Fruit fly (Drosophila melanogaster): ENCODE data around the gene Gapvd1.

The Gapvd1 gene

dm6 chrX:11351351-11351750, 26.2 kb downstream of the Gapvd1 start (continued):
- TF ChIP-seq Dip2 (GFP tag; IDR thresholded peaks at IDR 0.05), result 0 out of 2 replicates have a peak, but pooled peaks have one; percentile 32
- peak; percentile 82 for TF ChIP-seq toy (GFP tag; IDR thresholded peaks at IDR 0.05)
- peak; percentile 97 for TF ChIP-seq CG1603 (tag; optimal IDR thresholded peaks at IDR 0.05)
- peak; percentile 83 for TF ChIP-seq CG12942 (GFP tag; optimal IDR thresholded peaks at IDR 0.05)
- TF ChIP-seq CG4854 (GFP tag; optimal IDR thresholded peaks at IDR 0.05), result peak; percentile 85
- TF ChIP-seq Usf (GFP tag; optimal IDR thresholded peaks at IDR 0.05), result peak; percentile 87
- peak; percentile 93 for TF ChIP-seq CG9876 (GFP tag; optimal IDR thresholded peaks at IDR 0.05)
- peak; percentile 81 for TF ChIP-seq fd64A (GFP tag; optimal IDR thresholded peaks at IDR 0.05)
- TF ChIP-seq tap (tag; optimal IDR thresholded peaks at IDR 0.05), result peak; percentile 90
- TF ChIP-seq twi (tag; optimal IDR thresholded peaks at IDR 0.05), result peak; percentile 72
- peak; percentile 96 for TF ChIP-seq CG10366 (GFP tag; IDR thresholded peaks at IDR 0.05)
- no peak for TF ChIP-seq ftz-f1 (GFP tag; optimal IDR thresholded peaks at IDR 0.05)
- TF ChIP-seq Aef1 (GFP tag; IDR thresholded peaks at IDR 0.05), result peak; percentile 95
- peak; percentile 86 for TF ChIP-seq gro (GFP tag; optimal IDR thresholded peaks at IDR 0.05)
- peak; percentile 88 for TF ChIP-seq CG8089 (GFP tag; optimal IDR thresholded peaks at IDR 0.05)
- TF ChIP-seq sisA (GFP tag; IDR thresholded peaks at IDR 0.05), result peak; percentile 97
- TF ChIP-seq aop (GFP tag; IDR thresholded peaks at IDR 0.05), result peak; percentile 86
- TF ChIP-seq CG12155 (GFP tag; optimal IDR thresholded peaks at IDR 0.05), result peak; percentile 88
- peak; percentile 93 for TF ChIP-seq gce (GFP tag; IDR thresholded peaks at IDR 0.05)
- peak; percentile 97 for TF ChIP-seq CG11456 (GFP tag; IDR thresholded peaks at IDR 0.05)
- TF ChIP-seq Elba2 (GFP tag; optimal IDR thresholded peaks at IDR 0.05), result peak; percentile 49
- TF ChIP-seq eyg (GFP tag; optimal IDR thresholded peaks at IDR 0.05), result peak; percentile 90
- peak; percentile 89 for TF ChIP-seq CG4730 (GFP tag; IDR thresholded peaks at IDR 0.05)
- no peak for TF ChIP-seq Bgb (GFP tag; IDR thresholded peaks at IDR 0.05; ENCODE audit: partially characterized antibody)
- TF ChIP-seq sens (GFP tag), result peak; percentile 97
- peak; percentile 75 for TF ChIP-seq CG15073 (GFP tag; optimal IDR thresholded peaks at IDR 0.05)
- TF ChIP-seq Jarid2 (GFP tag; optimal IDR thresholded peaks at IDR 0.05), result no peak
- peak; percentile 99 for TF ChIP-seq grau (tag; optimal IDR thresholded peaks at IDR 0.05)
- peak; percentile 85 for TF ChIP-seq Atf3 (GFP tag; optimal IDR thresholded peaks at IDR 0.05)
- no peak for TF ChIP-seq amos (GFP tag; IDR thresholded peaks at IDR 0.05; ENCODE audit: partially characterized antibody)
- peak; percentile 94 for TF ChIP-seq lilli (GFP tag; optimal IDR thresholded peaks at IDR 0.05)
- peak; percentile 87 for TF ChIP-seq odd (GFP tag; optimal IDR thresholded peaks at IDR 0.05)
- no peak for TF ChIP-seq Kr (GFP tag; optimal IDR thresholded peaks at IDR 0.05)
- peak; percentile 89 for TF ChIP-seq Hr3 (GFP tag; optimal IDR thresholded peaks at IDR 0.05)
- peak; percentile 83 for TF ChIP-seq ash1 (GFP tag; optimal IDR thresholded peaks at IDR 0.05)
- peak; percentile 88 for TF ChIP-seq Mes4 (GFP tag; optimal IDR thresholded peaks at IDR 0.05)
- peak; percentile 85 for TF ChIP-seq CG31224 (GFP tag; IDR thresholded peaks at IDR 0.05)
- peak; percentile 83 for TF ChIP-seq CG17612 (GFP tag; IDR thresholded peaks at IDR 0.05)
- peak; percentile 94 to 97 for TF ChIP-seq dpn (GFP tag; optimal IDR thresholded peaks at IDR 0.05)
- peak; percentile 92 for TF ChIP-seq zfh2 (GFP tag; optimal IDR thresholded peaks at IDR 0.05)
- TF ChIP-seq Hsf (GFP tag; optimal IDR thresholded peaks at IDR 0.05), result peak; percentile 96
- TF ChIP-seq unpg (GFP tag; optimal IDR thresholded peaks at IDR 0.05), result peak; percentile 95
- peak; percentile 88 for TF ChIP-seq CG10462 (GFP tag; optimal IDR thresholded peaks at IDR 0.05)
- TF ChIP-seq CG31365 (tag; optimal IDR thresholded peaks at IDR 0.05), result peak; percentile 78
- peak; percentile 89 for TF ChIP-seq CG10209 (GFP tag; optimal IDR thresholded peaks at IDR 0.05)
- TF ChIP-seq CG4360 (GFP tag; IDR thresholded peaks at IDR 0.05), result peak; percentile 79
- TF ChIP-seq pros (GFP tag; optimal IDR thresholded peaks at IDR 0.05), result peak; percentile 10
- peak; percentile 61 for TF ChIP-seq psq (GFP tag; optimal IDR thresholded peaks at IDR 0.05)
- peak; percentile 72 for TF ChIP-seq CG8359 (GFP tag; optimal IDR thresholded peaks at IDR 0.05; ENCODE audit: borderline replicate concordance)
- no peak for TF ChIP-seq vnd (GFP tag; IDR thresholded peaks at IDR 0.05; ENCODE audit: partially characterized antibody)
- TF ChIP-seq CG11093 (GFP tag; IDR thresholded peaks at IDR 0.05), result peak; percentile 94
- TF ChIP-seq CG3995 (GFP tag; optimal IDR thresholded peaks at IDR 0.05), result peak; percentile 71

Measured in whole organism, embryonic.